Worm (Caenorhabditis elegans) whole organism, young adult: ENCODE data around the gene F59B2.8.

Source experiments
- F22D6.2 ChIP-seq: sonication (generic microtip); optimal IDR thresholded peaks from 2 replicates; lab custom pipeline; 2016; ENCODE audit warnings: mild to moderate bottlenecking, missing genetic modification characterization, missing compliant biosample characterization
- F23B12.7 ChIP-seq: sonication (generic microtip); optimal IDR thresholded peaks from 2 replicates; lab custom pipeline; 2017; ENCODE audit warnings: missing genetic modification characterization, mild to moderate bottlenecking, missing compliant biosample characterization, antibody characterized with exemption, moderate library complexity; ENCODE audit not compliant: insufficient read depth
- F39B2.1 ChIP-seq: fragments of 200-800 bp; sonication (Bioruptor generic); IDR thresholded peaks from 2 replicates; pipeline ENCODE4 v1.3.6; 2022; ENCODE audit warnings: missing genetic modification reagents, missing genetic modification characterization, missing compliant biosample characterization
- F52B5.7 ChIP-seq: sonication (generic microtip); optimal IDR thresholded peaks from 2 replicates; lab custom pipeline; 2016; ENCODE audit warnings: mild to moderate bottlenecking, missing genetic modification characterization, missing compliant biosample characterization
- T07F8.4 ChIP-seq: sonication (generic microtip); optimal IDR thresholded peaks from 2 replicates; lab custom pipeline; 2016; ENCODE audit warnings: mild to moderate bottlenecking, missing genetic modification characterization, moderate library complexity, missing compliant biosample characterization
- T26A5.8 ChIP-seq: sonication (generic microtip); optimal IDR thresholded peaks from 2 replicates; lab custom pipeline; 2016; ENCODE audit warnings: missing genetic modification characterization, missing compliant biosample characterization
- Y53F4B.3 ChIP-seq: fragments of 200-800 bp; sonication (Bioruptor generic); IDR thresholded peaks from 2 replicates; pipeline ENCODE4 v1.3.6; 2022; ENCODE audit warnings: missing genetic modification reagents, missing genetic modification characterization, missing compliant biosample characterization
- Y53G8AR.9 ChIP-seq: fragments of 200-800 bp; sonication (Bioruptor generic); conservative IDR thresholded peaks from 2 replicates; pipeline ENCODE4 v1.3.6; 2022; ENCODE audit warnings: missing genetic modification reagents, missing genetic modification characterization, missing compliant biosample characterization
- Y79H2A.3 ChIP-seq: fragments of 200-800 bp; sonication (Bioruptor generic); conservative IDR thresholded peaks from 2 replicates; pipeline ENCODE4 v1.3.6; 2022; ENCODE audit warnings: missing genetic modification reagents, missing genetic modification characterization, missing compliant biosample characterization
- Y95B8A.8 ChIP-seq: fragments of 200-800 bp; sonication (Bioruptor generic); IDR thresholded peaks from 2 replicates; pipeline ENCODE4 v1.3.6; 2022; ENCODE audit warnings: missing genetic modification reagents, missing genetic modification characterization, missing compliant biosample characterization
- akir-1 ChIP-seq: fragments of 200-800 bp; sonication (Bioruptor generic); optimal IDR thresholded peaks from 2 replicates; lab custom pipeline; 2018; ENCODE audit warnings: mild to moderate bottlenecking, missing genetic modification characterization, moderate library complexity, missing compliant biosample characterization
- ama-1 ChIP-seq, 3 experiments: fragments of 150-350 bp in 1 of 3; sonication (generic microtip) in 2 of 3; optimal IDR thresholded peaks; 2 replicates each; lab custom pipeline; 2014 to 2018; ENCODE audit warnings: missing biosample characterization in 2 of 3, missing genetic modification characterization in 2 of 3, missing genetic modification reagents in 2 of 3
- attf-5 ChIP-seq: fragments of 200-800 bp; sonication (Bioruptor generic); optimal IDR thresholded peaks from 2 replicates; lab custom pipeline; 2018; ENCODE audit warnings: mild to moderate bottlenecking, missing genetic modification characterization, missing compliant biosample characterization
- bed-1 ChIP-seq: fragments of 200-800 bp; sonication (Bioruptor generic); IDR thresholded peaks from 2 replicates; pipeline ENCODE4 v1.3.6; 2022; ENCODE audit warnings: missing genetic modification reagents, missing genetic modification characterization, missing compliant biosample characterization
- bed-2 ChIP-seq: fragments of 200-800 bp; sonication (Bioruptor generic); IDR thresholded peaks from 2 replicates; pipeline ENCODE4 v1.3.6; 2022; ENCODE audit warnings: missing genetic modification reagents, missing genetic modification characterization, missing compliant biosample characterization
- cebp-2 ChIP-seq: fragments of 200-800 bp; sonication (Bioruptor generic); IDR thresholded peaks from 2 replicates; pipeline ENCODE4 v1.3.6; 2022; ENCODE audit warnings: missing genetic modification characterization, missing compliant biosample characterization
- egl-18 ChIP-seq: fragments of 200-800 bp; sonication (Bioruptor generic); IDR thresholded peaks from 2 replicates; pipeline ENCODE4 v1.3.6; 2022; ENCODE audit warnings: missing genetic modification reagents, missing genetic modification characterization, missing compliant biosample characterization
- egrh-3 ChIP-seq: fragments of 200-800 bp; sonication (Bioruptor generic); IDR thresholded peaks from 2 replicates; pipeline ENCODE4 v1.3.6; 2022; ENCODE audit warnings: missing genetic modification reagents, missing genetic modification characterization, missing compliant biosample characterization
- fkh-3 ChIP-seq: sonication (generic microtip); optimal IDR thresholded peaks from 2 replicates; lab custom pipeline; 2016; ENCODE audit warnings: mild to moderate bottlenecking, missing genetic modification characterization, missing compliant biosample characterization
- him-1 ChIP-seq: sonication (generic microtip); optimal IDR thresholded peaks from 2 replicates; lab custom pipeline; 2016; ENCODE audit warnings: missing genotype, missing genetic modification reagents, missing genetic modification characterization, missing compliant biosample characterization
- hlh-12 ChIP-seq: sonication (generic microtip); optimal IDR thresholded peaks from 2 replicates; lab custom pipeline; 2016; ENCODE audit warnings: missing genetic modification characterization, missing compliant biosample characterization
- hlh-26 ChIP-seq: fragments of 200-800 bp; sonication (Bioruptor generic); conservative IDR thresholded peaks from 2 replicates; pipeline ENCODE4 v1.3.6; 2022; ENCODE audit warnings: missing genetic modification reagents, missing genetic modification characterization, missing compliant biosample characterization
- hmg-1.2 ChIP-seq: fragments of 200-800 bp; sonication (Bioruptor generic); IDR thresholded peaks from 2 replicates; pipeline ENCODE4 v1.3.6; 2022; ENCODE audit warnings: missing genetic modification reagents, missing genetic modification characterization, missing compliant biosample characterization
- hmg-20 ChIP-seq: fragments of 200-800 bp; sonication (Bioruptor generic); IDR thresholded peaks from 2 replicates; pipeline ENCODE4 v1.3.6; 2022; ENCODE audit warnings: missing genetic modification reagents, missing genetic modification characterization, missing compliant biosample characterization
- hsf-1 ChIP-seq: fragments of 200-800 bp; sonication (Bioruptor generic); IDR thresholded peaks from 2 replicates; pipeline ENCODE4 v1.3.6; 2022; ENCODE audit warnings: missing genetic modification reagents, missing genetic modification characterization, missing compliant biosample characterization
- let-607 ChIP-seq, 2 experiments: fragments of 200-800 bp in 1 of 2; sonication (Bioruptor generic) in 1 of 2; sonication (generic microtip) in 1 of 2; optimal IDR thresholded peaks; 2 replicates each; lab custom pipeline; 2016 to 2018; ENCODE audit warnings: mild to moderate bottlenecking in 2 of 2, missing compliant biosample characterization in 2 of 2, missing genetic modification characterization in 2 of 2, moderate library complexity in 2 of 2, missing genotype in 1 of 2
- lin-26 ChIP-seq: fragments of 200-800 bp; sonication (Bioruptor generic); IDR thresholded peaks from 2 replicates; pipeline ENCODE4 v1.3.6; 2022; ENCODE audit warnings: missing genetic modification reagents, missing genetic modification characterization, missing compliant biosample characterization
- lin-35 ChIP-seq, 3 experiments: fragments of 150-350 bp in 2 of 3; sonication (generic microtip) in 1 of 3; optimal IDR thresholded peaks; 2 replicates each; lab custom pipeline; 2014 to 2018; ENCODE audit warnings: missing biosample characterization in 3 of 3, missing genetic modification characterization in 3 of 3, missing genetic modification reagents in 3 of 3
- lin-54 ChIP-seq: fragments of 200-800 bp; sonication (Bioruptor generic); optimal IDR thresholded peaks from 2 replicates; lab custom pipeline; 2018; ENCODE audit warnings: mild to moderate bottlenecking, missing genetic modification characterization, missing compliant biosample characterization
- lir-1 ChIP-seq: fragments of 200-800 bp; sonication (Bioruptor generic); conservative IDR thresholded peaks from 2 replicates; pipeline ENCODE4 v1.3.6; 2022; ENCODE audit warnings: missing genetic modification reagents, missing genetic modification characterization, missing compliant biosample characterization
- madf-8 ChIP-seq: fragments of 200-800 bp; sonication (Bioruptor generic); conservative IDR thresholded peaks from 2 replicates; pipeline ENCODE4 v1.3.6; 2022; ENCODE audit warnings: missing genetic modification reagents, missing genetic modification characterization, missing compliant biosample characterization
- mel-28 ChIP-seq: sonication (generic microtip); optimal IDR thresholded peaks from 2 replicates; lab custom pipeline; 2016; ENCODE audit warnings: borderline replicate concordance, mild to moderate bottlenecking, missing genetic modification characterization, missing compliant biosample characterization
- mes-4 ChIP-seq: sonication (generic microtip); optimal IDR thresholded peaks from 2 replicates; lab custom pipeline; 2016; ENCODE audit warnings: missing genotype, missing genetic modification characterization, missing compliant biosample characterization
- mxl-1 ChIP-seq: sonication (generic microtip); optimal IDR thresholded peaks from 2 replicates; lab custom pipeline; 2016; ENCODE audit warnings: missing genetic modification characterization, missing compliant biosample characterization
- nfya-2 ChIP-seq: fragments of 200-800 bp; sonication (Bioruptor generic); IDR thresholded peaks from 2 replicates; pipeline ENCODE4 v1.3.6; 2022; ENCODE audit warnings: missing genetic modification reagents, missing genetic modification characterization, missing compliant biosample characterization
- nfyb-1 ChIP-seq: fragments of 200-800 bp; sonication (Bioruptor generic); IDR thresholded peaks from 2 replicates; pipeline ENCODE4 v1.3.6; 2022; ENCODE audit warnings: missing genetic modification reagents, missing genetic modification characterization, missing compliant biosample characterization
- nhr-179 ChIP-seq: sonication (generic microtip); optimal IDR thresholded peaks from 2 replicates; lab custom pipeline; 2016; ENCODE audit warnings: mild to moderate bottlenecking, missing genetic modification characterization, missing compliant biosample characterization
- nhr-27 ChIP-seq: fragments of 200-800 bp; sonication (Bioruptor generic); optimal IDR thresholded peaks from 2 replicates; lab custom pipeline; 2018; ENCODE audit warnings: mild to moderate bottlenecking, missing genetic modification characterization, moderate library complexity, missing compliant biosample characterization
- nhr-80 ChIP-seq: sonication (generic microtip); optimal IDR thresholded peaks from 2 replicates; lab custom pipeline; 2016; ENCODE audit warnings: missing genetic modification characterization, missing compliant biosample characterization
- pha-4 ChIP-seq: fragments of 150-350 bp; sonication (generic microtip); optimal IDR thresholded peaks from 2 replicates; lab custom pipeline; 2014; ENCODE audit warnings: missing biosample characterization, missing genetic modification reagents, missing genetic modification characterization
- rec-8 ChIP-seq, 2 experiments: sonication (generic microtip); optimal IDR thresholded peaks; 2 replicates each; lab custom pipeline; 2016; ENCODE audit warnings: mild to moderate bottlenecking in 2 of 2, missing genetic modification characterization in 2 of 2, missing genetic modification reagents in 2 of 2, missing genotype in 2 of 2, missing biosample characterization in 1 of 2, missing compliant biosample characterization in 1 of 2, moderate library complexity in 1 of 2
- rpc-1 ChIP-seq, 2 experiments: fragments of 150-350 bp in 1 of 2; sonication (generic microtip) in 1 of 2; optimal IDR thresholded peaks; 2 replicates each; lab custom pipeline; 2014 to 2018; ENCODE audit warnings: missing biosample characterization in 1 of 2, missing genetic modification characterization in 1 of 2, missing genetic modification reagents in 1 of 2, missing genotype in 1 of 2
- sdz-38 ChIP-seq: sonication (generic microtip); optimal IDR thresholded peaks from 2 replicates; lab custom pipeline; 2016; ENCODE audit warnings: missing genotype, missing genetic modification characterization, missing compliant biosample characterization
- sptf-2 ChIP-seq: fragments of 200-800 bp; sonication (Bioruptor generic); optimal IDR thresholded peaks from 2 replicates; lab custom pipeline; 2018; ENCODE audit warnings: mild to moderate bottlenecking, missing genetic modification characterization, missing compliant biosample characterization
- tlf-1 ChIP-seq: fragments of 200-800 bp; sonication (Bioruptor generic); optimal IDR thresholded peaks from 2 replicates; lab custom pipeline; 2018; ENCODE audit warnings: mild to moderate bottlenecking, missing genetic modification characterization, missing compliant biosample characterization
- xnd-1 ChIP-seq: sonication (generic microtip); optimal IDR thresholded peaks from 2 replicates; lab custom pipeline; 2016; ENCODE audit warnings: missing genotype, missing genetic modification reagents, missing genetic modification characterization, missing compliant biosample characterization
- ztf-22 ChIP-seq: fragments of 200-800 bp; sonication (Bioruptor generic); optimal IDR thresholded peaks from 2 replicates; lab custom pipeline; 2018; ENCODE audit warnings: mild to moderate bottlenecking, missing genetic modification characterization, moderate library complexity, missing compliant biosample characterization
- ztf-25 ChIP-seq: fragments of 200-800 bp; sonication (Bioruptor generic); IDR thresholded peaks from 2 replicates; pipeline ENCODE4 v1.3.6; 2022; ENCODE audit warnings: missing genetic modification reagents, missing genetic modification characterization, missing compliant biosample characterization
- ztf-6 ChIP-seq: fragments of 200-800 bp; sonication (Bioruptor generic); IDR thresholded peaks from 2 replicates; pipeline ENCODE4 v1.3.6; 2022; ENCODE audit warnings: missing genetic modification reagents, missing genetic modification characterization, missing compliant biosample characterization

F59B2.8 gene

ce11 chrIII:8984960-8985359 is 25.0 kb downstream of the F59B2.8 start (continued):
- TF ChIP-seq ztf-6 (GFP tag; lab: Robert Waterston, UW) (no peak), Y53F4B.3 (no peak), egrh-3 (GFP tag; lab: Robert Waterston, UW) (no peak), sdz-38 (no peak), mes-4 (tag; lab: Kevin White, UChicago) (no peak), rpc-1 (optimal IDR thresholded peaks at IDR 0.05; lab: Kevin White, UChicago) (no peak), rpc-1 (tag; optimal IDR thresholded peaks at IDR 0.05; lab: Kevin White, UChicago) (no peak), F39B2.1 (no peak), nfya-2 (GFP tag; lab: Robert Waterston, UW) (no peak), T26A5.8 (tag; lab: Kevin White, UChicago) (no peak), F23B12.7 (tag; lab: Kevin White, UChicago) (no peak), Y79H2A.3 (GFP tag; lab: Robert Waterston, UW) (no peak), mel-28 (tag; lab: Kevin White, UChicago) (no peak), ztf-25 (GFP tag; lab: Robert Waterston, UW) (no peak), nhr-179 (tag; lab: Kevin White, UChicago) (no peak), bed-2 (GFP tag; lab: Robert Waterston, UW) (no peak), let-607 (tag; optimal IDR thresholded peaks at IDR 0.05; lab: Kevin White, UChicago) (no peak), hmg-20 (GFP tag; lab: Robert Waterston, UW) (no peak), ztf-22 (GFP tag; lab: Kevin White, UChicago) (no peak), tlf-1 (GFP tag; lab: Kevin White, UChicago) (no peak), pha-4 (tag; lab: Kevin White, UChicago) (peak; percentile 4), egl-18 (GFP tag; lab: Robert Waterston, UW) (no peak), lin-26 (GFP tag; lab: Robert Waterston, UW) (no peak), mxl-1 (tag; lab: Kevin White, UChicago) (no peak), akir-1 (no peak), sptf-2 (GFP tag; lab: Kevin White, UChicago) (no peak), nfyb-1 (0 out of 2 replicates have a peak, but pooled peaks have one; percentile 50), lir-1 (no peak), F52B5.7 (no peak), xnd-1 (tag; lab: Kevin White, UChicago) (no peak), hsf-1 (GFP tag; lab: Robert Waterston, UW) (no peak), madf-8 (no peak), rec-8 (tag; optimal IDR thresholded peaks at IDR 0.05; lab: Kevin White, UChicago) (no peak), him-1 (tag; lab: Kevin White, UChicago) (no peak), cebp-2 (GFP tag; lab: Robert Waterston, UW) (no peak), hlh-26 (GFP tag; lab: Robert Waterston, UW) (no peak), attf-5 (GFP tag; lab: Kevin White, UChicago) (peak; percentile 0), Y95B8A.8 (no peak), T07F8.4 (no peak), hlh-12 (tag; lab: Kevin White, UChicago) (no peak), nhr-80 (no peak), ama-1 (optimal IDR thresholded peaks at IDR 0.05; lab: Kevin White, UChicago) (no peak), ama-1 (GFP tag; optimal IDR thresholded peaks at IDR 0.05; lab: Kevin White, UChicago) (no peak), F22D6.2 (tag; lab: Kevin White, UChicago) (no peak), fkh-3 (tag; lab: Kevin White, UChicago) (no peak), lin-35 (GFP tag; optimal IDR thresholded peaks at IDR 0.05; lab: Kevin White, UChicago) (peak in 1 of 3 experiments; percentile 68), hmg-1.2 (GFP tag; lab: Robert Waterston, UW) (peak; percentile 70), Y53G8AR.9 (no peak), lin-54 (GFP tag; lab: Kevin White, UChicago) (no peak), nhr-27 (no peak), bed-1 (GFP tag; lab: Robert Waterston, UW) (no peak)
